Worm (Caenorhabditis elegans) whole organism, late embryonic: ENCODE data around the gene asah-2.

ENCODE experiments used
- T23F11.4 ChIP-seq: fragments of 200-800 bp; sonication (Bioruptor generic); optimal IDR thresholded peaks from 2 replicates; lab custom pipeline; 2018; ENCODE audit warnings: mild to moderate bottlenecking, missing genetic modification characterization, missing compliant biosample characterization
- ahr-1 ChIP-seq: sonication (generic microtip); optimal IDR thresholded peaks from 2 replicates; lab custom pipeline; 2016; ENCODE audit warnings: missing genetic modification characterization, missing compliant biosample characterization
- ama-1 ChIP-seq: fragments of 150-350 bp; optimal IDR thresholded peaks from 2 replicates; lab custom pipeline; 2014
- ceh-14 ChIP-seq: sonication (generic microtip); optimal IDR thresholded peaks from 2 replicates; lab custom pipeline; 2016; ENCODE audit warnings: missing genotype, missing genetic modification characterization, missing compliant biosample characterization
- ceh-19 ChIP-seq: fragments of 200-800 bp; sonication (Bioruptor generic); optimal IDR thresholded peaks from 2 replicates; lab custom pipeline; 2018; ENCODE audit warnings: mild to moderate bottlenecking, missing genetic modification characterization, missing compliant biosample characterization
- ceh-22 ChIP-seq: sonication (generic microtip); optimal IDR thresholded peaks from 2 replicates; lab custom pipeline; 2017; ENCODE audit warnings: missing biosample characterization, missing genetic modification characterization
- ceh-30 ChIP-seq: fragments of 150-350 bp; optimal IDR thresholded peaks from 2 replicates; lab custom pipeline; 2014; ENCODE audit warnings: missing biosample characterization, missing genetic modification characterization
- ceh-34 ChIP-seq: sonication (generic microtip); optimal IDR thresholded peaks from 2 replicates; lab custom pipeline; 2016; ENCODE audit warnings: mild to moderate bottlenecking, missing genetic modification characterization, missing compliant biosample characterization
- ceh-48 ChIP-seq: sonication (generic microtip); optimal IDR thresholded peaks from 2 replicates; lab custom pipeline; 2016; ENCODE audit warnings: missing genetic modification characterization, inconsistent platforms, missing compliant biosample characterization
- ceh-6 ChIP-seq: fragments of 200-800 bp; sonication (Bioruptor generic); optimal IDR thresholded peaks from 2 replicates; lab custom pipeline; 2018; ENCODE audit warnings: mild to moderate bottlenecking, missing genetic modification characterization, missing compliant biosample characterization
- ceh-9 ChIP-seq: sonication (generic microtip); optimal IDR thresholded peaks from 2 replicates; lab custom pipeline; 2016; ENCODE audit warnings: mild to moderate bottlenecking, missing genetic modification characterization, inconsistent platforms, missing compliant biosample characterization
- dmd-4 ChIP-seq: sonication (generic microtip); optimal IDR thresholded peaks from 2 replicates; lab custom pipeline; 2016; ENCODE audit warnings: borderline replicate concordance, missing genetic modification characterization, missing compliant biosample characterization
- elt-2 ChIP-seq: sonication (generic microtip); optimal IDR thresholded peaks from 2 replicates; lab custom pipeline; 2016; ENCODE audit warnings: missing genetic modification reagents, missing genetic modification characterization, missing compliant biosample characterization
- ets-4 ChIP-seq: sonication (generic microtip); optimal IDR thresholded peaks from 2 replicates; lab custom pipeline; 2016; ENCODE audit warnings: missing genetic modification characterization, missing compliant biosample characterization
- fkh-10 ChIP-seq: fragments of 150-350 bp; optimal IDR thresholded peaks from 2 replicates; lab custom pipeline; 2014; ENCODE audit warnings: missing biosample characterization, missing genetic modification reagents, missing genetic modification characterization
- hlh-30 ChIP-seq: sonication (generic microtip); optimal IDR thresholded peaks from 2 replicates; lab custom pipeline; 2017; ENCODE audit warnings: antibody characterized with exemption, missing genetic modification characterization, missing compliant biosample characterization; ENCODE audit not compliant: insufficient read depth
- lin-11 ChIP-seq: fragments of 200-800 bp; sonication (Bioruptor generic); optimal IDR thresholded peaks from 2 replicates; lab custom pipeline; 2018; ENCODE audit warnings: mild to moderate bottlenecking, missing genetic modification characterization, missing compliant biosample characterization
- madf-2 ChIP-seq: sonication (generic microtip); optimal IDR thresholded peaks from 2 replicates; lab custom pipeline; 2017; ENCODE audit warnings: missing genetic modification characterization, missing compliant biosample characterization
- mec-3 ChIP-seq: sonication (generic microtip); optimal IDR thresholded peaks from 2 replicates; lab custom pipeline; 2016; ENCODE audit warnings: borderline replicate concordance, missing genetic modification characterization, missing compliant biosample characterization
- nfya-1 ChIP-seq: sonication (generic microtip); optimal IDR thresholded peaks from 2 replicates; lab custom pipeline; 2017; ENCODE audit warnings: missing genetic modification characterization, mild to moderate bottlenecking, missing compliant biosample characterization, antibody characterized with exemption, moderate library complexity
- odd-2 ChIP-seq: sonication (generic microtip); optimal IDR thresholded peaks from 2 replicates; lab custom pipeline; 2017; ENCODE audit warnings: antibody characterized with exemption, mild to moderate bottlenecking, missing genetic modification characterization, missing compliant biosample characterization
- pag-3 ChIP-seq: sonication (generic microtip); optimal IDR thresholded peaks from 2 replicates; lab custom pipeline; 2016; ENCODE audit warnings: missing compliant biosample characterization, missing genetic modification characterization, borderline replicate concordance
- pha-4 ChIP-seq: fragments of 150-350 bp; optimal IDR thresholded peaks from 2 replicates; lab custom pipeline; 2018; ENCODE audit warnings: missing biosample characterization, missing genetic modification reagents, missing genetic modification characterization
- pros-1 ChIP-seq: fragments of 150-350 bp; optimal IDR thresholded peaks from 2 replicates; lab custom pipeline; 2014; ENCODE audit warnings: missing biosample characterization, missing genetic modification reagents, missing genetic modification characterization
- rnt-1 ChIP-seq: sonication (generic microtip); optimal IDR thresholded peaks from 2 replicates; lab custom pipeline; 2016; ENCODE audit warnings: missing genetic modification characterization, missing compliant biosample characterization
- sdc-2 ChIP-seq: sonication (generic microtip); optimal IDR thresholded peaks from 2 replicates; lab custom pipeline; 2016; ENCODE audit warnings: missing genotype, missing genetic modification characterization, missing compliant biosample characterization
- sox-2 ChIP-seq: fragments of 200-800 bp; sonication (Bioruptor generic); IDR thresholded peaks from 2 replicates; pipeline ENCODE4 v1.3.6; 2022; ENCODE audit warnings: missing genetic modification reagents, missing genetic modification characterization, missing compliant biosample characterization
- sox-4 ChIP-seq: sonication (generic microtip); optimal IDR thresholded peaks from 2 replicates; lab custom pipeline; 2017; ENCODE audit warnings: mild to moderate bottlenecking, missing genetic modification characterization, inconsistent platforms, missing compliant biosample characterization
- syd-9 ChIP-seq: sonication (generic microtip); optimal IDR thresholded peaks from 2 replicates; lab custom pipeline; 2016; ENCODE audit warnings: mild to moderate bottlenecking, missing genetic modification characterization, moderate library complexity, missing compliant biosample characterization
- tbx-2 ChIP-seq: sonication (generic microtip); optimal IDR thresholded peaks from 2 replicates; lab custom pipeline; 2016; ENCODE audit warnings: missing genetic modification characterization, missing compliant biosample characterization
- ttx-3 ChIP-seq: sonication (generic microtip); optimal IDR thresholded peaks from 2 replicates; lab custom pipeline; 2016; ENCODE audit warnings: missing genetic modification reagents, missing genetic modification characterization, missing compliant biosample characterization
- unc-3 ChIP-seq, 2 experiments: fragments of 200-800 bp in 1 of 2; sonication (Bioruptor generic) in 1 of 2; sonication (generic microtip) in 1 of 2; conservative IDR thresholded peaks in 1 of 2; optimal IDR thresholded peaks in 1 of 2; 2 replicates each; pipeline versions ENCODE4 v1.3.6 to Lab custom; 2016 to 2022; ENCODE audit warnings: missing compliant biosample characterization in 2 of 2, missing genetic modification characterization in 2 of 2, missing genetic modification reagents in 1 of 2
- unc-86 ChIP-seq: sonication (generic microtip); optimal IDR thresholded peaks from 2 replicates; lab custom pipeline; 2016; ENCODE audit warnings: missing genetic modification characterization, missing compliant biosample characterization

asah-2 gene

ce11 chrII:10139177-10139640 is at the start of gene asah-2:
Gene asah-2, plus strand, starts transcription at chrII:10139590.
- TF ChIP-seq pros-1 (tag; lab: Kevin White, UChicago) (no peak), lin-11 (tag; lab: Kevin White, UChicago) (no peak), ceh-9 (no peak), ceh-19 (GFP tag; lab: Kevin White, UChicago) (no peak), dmd-4 (tag; lab: Kevin White, UChicago) (no peak), ets-4 (no peak), sdc-2 (tag; lab: Kevin White, UChicago) (no peak), pha-4 (no peak), ceh-22 (tag; lab: Kevin White, UChicago) (no peak), unc-3 (GFP tag; conservative IDR thresholded peaks at IDR 0.05; lab: Robert Waterston, UW) (no peak), unc-3 (tag; optimal IDR thresholded peaks at IDR 0.05; lab: Kevin White, UChicago) (no peak), mec-3 (tag; lab: Kevin White, UChicago) (no peak), tbx-2 (tag; lab: Kevin White, UChicago) (no peak)
- TF ChIP-seq, all 69 proteins: peak for 0

ce11 chrII:10093120-10093519 is 46.3 kb upstream of the asah-2 start:
- no peak for TF ChIP-seq unc-86 (tag; lab: Kevin White, UChicago)
- TF ChIP-seq ceh-6 (GFP tag; lab: Kevin White, UChicago): no peak
- no peak for TF ChIP-seq ama-1 (lab: Kevin White, UChicago)
- no peak for TF ChIP-seq rnt-1 (tag; lab: Kevin White, UChicago)
- no peak for TF ChIP-seq mec-3 (tag; lab: Kevin White, UChicago)
- TF ChIP-seq syd-9 (tag; lab: Kevin White, UChicago): no peak
- TF ChIP-seq ahr-1 (tag; lab: Kevin White, UChicago): no peak
- no peak for TF ChIP-seq sox-4 (tag; lab: Kevin White, UChicago)
- TF ChIP-seq nfya-1: no peak

ce11 chrII:10094190-10094923 is 45.0 kb upstream of the asah-2 start, which contains the start of gene lact-2:
Gene lact-2, plus strand, starts transcription at chrII:10094873.
- TF ChIP-seq ceh-22 (tag; lab: Kevin White, UChicago) (no peak), tbx-2 (tag; lab: Kevin White, UChicago) (no peak), pag-3 (tag; lab: Kevin White, UChicago) (no peak), ceh-14 (tag; lab: Kevin White, UChicago) (no peak), ceh-48 (tag; lab: Kevin White, UChicago) (no peak), rnt-1 (tag; lab: Kevin White, UChicago) (no peak), ceh-19 (GFP tag; lab: Kevin White, UChicago) (no peak)

- no peak for TF ChIP-seq sdc-2 (tag; lab: Kevin White, UChicago)
- no peak for TF ChIP-seq madf-2 (tag; lab: Kevin White, UChicago)
- peak; percentile 74 for TF ChIP-seq elt-2 (tag; lab: Kevin White, UChicago)
- TF ChIP-seq fkh-10: no peak
Measured at ce11 chrII:10095224-10095623, 44.2 kb upstream of the asah-2 start.

ce11 chrII:10098428-10098827 is 41.0 kb upstream of the asah-2 start:
- TF ChIP-seq dmd-4 (tag; lab: Kevin White, UChicago) (no peak), ceh-6 (GFP tag; lab: Kevin White, UChicago) (no peak)

- TF ChIP-seq odd-2 (tag; lab: Kevin White, UChicago) (no peak), ceh-22 (tag; lab: Kevin White, UChicago) (no peak), T23F11.4 (GFP tag; lab: Kevin White, UChicago) (no peak), ceh-30 (tag; lab: Kevin White, UChicago) (no peak), elt-2 (tag; lab: Kevin White, UChicago) (no peak), sox-2 (GFP tag; lab: Robert Waterston, UW) (no peak), ceh-34 (tag; lab: Kevin White, UChicago) (no peak), ttx-3 (tag; lab: Kevin White, UChicago) (no peak), hlh-30 (tag; lab: Kevin White, UChicago) (no peak), madf-2 (tag; lab: Kevin White, UChicago) (no peak)
Measured at ce11 chrII:10099072-10099471, 40.3 kb upstream of the asah-2 start.
